Fruit fly (Drosophila melanogaster): ENCODE data around the gene Gpo3.
A peak's percentile ranks its signal among the peaks of the same experiment; 100 is the strongest.

- TF ChIP-seq Sp1 (GFP tag; optimal IDR thresholded peaks at IDR 0.05): no peak
- TF ChIP-seq Abd-B (GFP tag; optimal IDR thresholded peaks at IDR 0.05): no peak
- no peak for TF ChIP-seq usp (GFP tag; optimal IDR thresholded peaks at IDR 0.05)
- no peak for TF ChIP-seq N (GFP tag; optimal IDR thresholded peaks at IDR 0.05)
- TF ChIP-seq Hr78 (GFP tag; optimal IDR thresholded peaks at IDR 0.05): no peak
- TF ChIP-seq h (GFP tag; optimal IDR thresholded peaks at IDR 0.05): no peak
- no peak for TF ChIP-seq Vsx2 (GFP tag; optimal IDR thresholded peaks at IDR 0.05; ENCODE audit: partially characterized antibody)
- TF ChIP-seq br (GFP tag; optimal IDR thresholded peaks at IDR 0.05): no peak
- TF ChIP-seq pan (optimal IDR thresholded peaks at IDR 0.05): no peak
- TF ChIP-seq foxo (GFP tag; optimal IDR thresholded peaks at IDR 0.05): peak in 1 of 2 experiments; percentile 6
- no peak for TF ChIP-seq Hnf4 (GFP tag; optimal IDR thresholded peaks at IDR 0.05)
- TF ChIP-seq GATAd (GFP tag; optimal IDR thresholded peaks at IDR 0.05): no peak
- no peak for TF ChIP-seq sv (GFP tag; optimal IDR thresholded peaks at IDR 0.05)
- no peak for TF ChIP-seq Myc (optimal IDR thresholded peaks at IDR 0.05)
These were observed 42.8 kb upstream of the Gpo3 start, which contains the start of gene CG18507 for dm6 chr2L:13665025-13665881.

All from whole organism, wandering third instar larva.